Worm (Caenorhabditis elegans): Measurements from ENCODE around the gene ttbk-6.

ttbk-6 gene

DNA sequence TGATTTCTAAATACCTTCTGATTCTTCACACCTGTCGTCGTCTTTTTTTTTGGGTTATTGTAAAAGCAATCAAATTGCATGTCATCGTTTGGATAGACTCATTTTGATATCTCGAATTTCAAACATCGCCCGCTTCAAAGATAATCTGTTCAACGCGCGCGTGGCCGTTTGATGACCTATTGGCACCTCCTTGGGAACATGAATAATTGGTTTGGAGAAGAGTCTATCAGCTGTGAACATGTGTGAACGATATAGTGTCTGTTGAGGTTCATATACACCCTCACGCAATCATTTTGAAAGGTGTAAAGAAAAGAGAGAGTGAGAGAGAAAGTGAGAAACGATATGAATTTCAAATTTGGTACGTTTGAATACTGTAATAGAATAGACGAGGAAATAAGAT lies 46.1 kb downstream of the ttbk-6 start:
- no peak for TF ChIP-seq attf-5 (GFP tag; optimal IDR thresholded peaks at IDR 0.05)
- TF ChIP-seq ztf-18 (tag; optimal IDR thresholded peaks at IDR 0.05): no peak
- no peak for TF ChIP-seq nhr-27 (tag; optimal IDR thresholded peaks at IDR 0.05)
- TF ChIP-seq F49E8.2 (tag; optimal IDR thresholded peaks at IDR 0.05; ENCODE audit: insufficient read depth): no peak
- no peak for TF ChIP-seq ztf-26 (tag; optimal IDR thresholded peaks at IDR 0.05)
- TF ChIP-seq snpc-4 (GFP tag; optimal IDR thresholded peaks at IDR 0.05): no peak
- no peak for TF ChIP-seq snpc-4 (tag; optimal IDR thresholded peaks at IDR 0.05)
- no peak for TF ChIP-seq hmg-1.2 (GFP tag; IDR thresholded peaks at IDR 0.05)
- no peak for TF ChIP-seq F37B4.10 (GFP tag; IDR thresholded peaks at IDR 0.05)
- TF ChIP-seq lin-40 (tag; optimal IDR thresholded peaks at IDR 0.05): no peak
- no peak for TF ChIP-seq mxl-1 (tag; optimal IDR thresholded peaks at IDR 0.05)

DNA sequence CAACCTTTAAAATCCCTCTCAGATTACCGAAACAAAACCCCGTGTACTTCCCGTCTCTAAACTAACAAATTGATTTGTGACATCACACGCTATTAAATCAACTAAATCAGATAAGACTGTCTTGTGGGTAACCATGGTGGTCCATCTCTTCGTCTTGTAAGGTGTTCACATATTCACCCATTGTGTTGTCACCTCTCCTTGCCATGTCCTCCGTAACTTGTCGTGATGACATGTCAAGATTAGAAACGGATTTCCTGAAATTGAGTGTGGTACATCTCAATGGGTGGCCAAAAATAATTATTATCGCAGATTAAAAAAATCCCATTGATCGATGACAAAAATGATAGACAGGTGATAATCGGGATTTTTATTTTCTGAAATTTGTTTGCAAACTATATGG lies 49.9 kb downstream of the ttbk-6 start:
- TF ChIP-seq unc-62 (GFP tag; optimal IDR thresholded peaks at IDR 0.05): peak; percentile 87
- TF ChIP-seq F33H1.4 (GFP tag; IDR thresholded peaks at IDR 0.05): no peak
